Worm (Caenorhabditis elegans) whole organism, L3 larva: ENCODE measurements around the gene rnf-5.

ENCODE experiments used
- R02D3.7 ChIP-seq: fragments of 150-350 bp; optimal IDR thresholded peaks from 2 replicates; lab custom pipeline; 2014; ENCODE audit warnings: missing biosample characterization, missing genetic modification characterization
- aly-2 ChIP-seq: fragments of 150-350 bp; optimal IDR thresholded peaks from 2 replicates; lab custom pipeline; 2014; ENCODE audit warnings: missing biosample characterization, missing genetic modification characterization
- ama-1 ChIP-seq: fragments of 150-350 bp; optimal IDR thresholded peaks from 2 replicates; lab custom pipeline; 2018
- ceh-16 ChIP-seq: sonication (generic microtip); optimal IDR thresholded peaks from 2 replicates; lab custom pipeline; 2017; ENCODE audit warnings: missing biosample characterization, missing genetic modification characterization
- ceh-28 ChIP-seq: fragments of 150-350 bp; optimal IDR thresholded peaks from 2 replicates; lab custom pipeline; 2014; ENCODE audit warnings: missing biosample characterization, missing genetic modification reagents, missing genetic modification characterization
- ceh-82 ChIP-seq: fragments of 150-350 bp; optimal IDR thresholded peaks from 2 replicates; lab custom pipeline; 2014; ENCODE audit warnings: missing biosample characterization, missing genetic modification characterization
- ceh-9 ChIP-seq: sonication (generic microtip); optimal IDR thresholded peaks from 2 replicates; lab custom pipeline; 2018; ENCODE audit warnings: missing biosample characterization, missing genetic modification characterization
- daf-12 ChIP-seq: fragments of 150-350 bp; optimal IDR thresholded peaks from 2 replicates; lab custom pipeline; 2014; ENCODE audit warnings: missing biosample characterization, missing genetic modification reagents, missing genetic modification characterization
- egl-5 ChIP-seq: fragments of 150-350 bp; optimal IDR thresholded peaks from 2 replicates; lab custom pipeline; 2017; ENCODE audit warnings: missing biosample characterization, missing genetic modification reagents, missing genetic modification characterization, inconsistent platforms
- elt-2 ChIP-seq: sonication (generic microtip); optimal IDR thresholded peaks from 2 replicates; lab custom pipeline; 2016; ENCODE audit warnings: missing genetic modification reagents, mild to moderate bottlenecking, missing genetic modification characterization, missing compliant biosample characterization
- fkh-10 ChIP-seq: sonication (generic microtip); optimal IDR thresholded peaks from 2 replicates; lab custom pipeline; 2017; ENCODE audit warnings: missing biosample characterization, missing genetic modification reagents, missing genetic modification characterization
- hmg-11 ChIP-seq: sonication (generic microtip); optimal IDR thresholded peaks from 2 replicates; lab custom pipeline; 2016; ENCODE audit warnings: missing genetic modification characterization, missing compliant biosample characterization
- jun-1 ChIP-seq: fragments of 150-350 bp; optimal IDR thresholded peaks from 2 replicates; lab custom pipeline; 2014; ENCODE audit warnings: missing biosample characterization, missing genetic modification reagents, missing genetic modification characterization
- lin-15B ChIP-seq: fragments of 150-350 bp; optimal IDR thresholded peaks from 2 replicates; lab custom pipeline; 2014; ENCODE audit warnings: missing biosample characterization, missing genetic modification characterization
- lin-39 ChIP-seq: fragments of 150-350 bp; optimal IDR thresholded peaks from 2 replicates; lab custom pipeline; 2018; ENCODE audit warnings: missing biosample characterization, missing genetic modification reagents, missing genetic modification characterization
- lsy-12 ChIP-seq: sonication (generic microtip); optimal IDR thresholded peaks from 2 replicates; lab custom pipeline; 2016; ENCODE audit warnings: mild to moderate bottlenecking, missing genetic modification characterization, missing compliant biosample characterization
- mdl-1 ChIP-seq: fragments of 150-350 bp; optimal IDR thresholded peaks from 2 replicates; lab custom pipeline; 2014; ENCODE audit warnings: missing biosample characterization, missing genetic modification characterization
- nfya-1 ChIP-seq: sonication (generic microtip); optimal IDR thresholded peaks from 2 replicates; lab custom pipeline; 2017; ENCODE audit warnings: missing genetic modification characterization, mild to moderate bottlenecking, missing compliant biosample characterization, antibody characterized with exemption, moderate library complexity; ENCODE audit not compliant: insufficient read depth
- nhr-11 ChIP-seq: fragments of 150-350 bp; optimal IDR thresholded peaks from 2 replicates; lab custom pipeline; 2014; ENCODE audit warnings: missing biosample characterization, missing genetic modification characterization
- nhr-23 ChIP-seq: fragments of 150-350 bp; optimal IDR thresholded peaks from 2 replicates; lab custom pipeline; 2014; ENCODE audit warnings: missing biosample characterization, missing genetic modification reagents, missing genetic modification characterization
- nhr-25 ChIP-seq: sonication (generic microtip); optimal IDR thresholded peaks from 2 replicates; lab custom pipeline; 2017; ENCODE audit warnings: missing biosample characterization, missing genetic modification characterization
- nhr-28 ChIP-seq: fragments of 150-350 bp; optimal IDR thresholded peaks from 2 replicates; lab custom pipeline; 2014; ENCODE audit warnings: missing biosample characterization, missing genetic modification characterization
- nhr-43 ChIP-seq: sonication (generic microtip); optimal IDR thresholded peaks from 2 replicates; lab custom pipeline; 2016; ENCODE audit warnings: mild to moderate bottlenecking, missing genetic modification characterization, missing compliant biosample characterization; ENCODE audit not compliant: poor library complexity, severe bottlenecking
- nhr-67 ChIP-seq: fragments of 150-350 bp; optimal IDR thresholded peaks from 2 replicates; lab custom pipeline; 2014; ENCODE audit warnings: missing biosample characterization, missing genetic modification characterization
- nhr-77 ChIP-seq: fragments of 150-350 bp; optimal IDR thresholded peaks from 2 replicates; lab custom pipeline; 2014; ENCODE audit warnings: missing biosample characterization, missing genetic modification characterization
- pha-4 ChIP-seq: fragments of 150-350 bp; optimal IDR thresholded peaks from 2 replicates; lab custom pipeline; 2014; ENCODE audit warnings: missing biosample characterization, missing genetic modification reagents, missing genetic modification characterization
- pqm-1 ChIP-seq: fragments of 150-350 bp; optimal IDR thresholded peaks from 2 replicates; lab custom pipeline; 2017; ENCODE audit warnings: missing biosample characterization, missing genetic modification characterization, inconsistent platforms
- sea-2 ChIP-seq: fragments of 150-350 bp; sonication (generic microtip); optimal IDR thresholded peaks from 4 replicates; lab custom pipeline; 2014; ENCODE audit warnings: missing biosample characterization, missing genetic modification reagents, missing genetic modification characterization
- skn-1 ChIP-seq: fragments of 150-350 bp; optimal IDR thresholded peaks from 2 replicates; lab custom pipeline; 2014; ENCODE audit warnings: missing biosample characterization, missing genetic modification characterization
- snpc-4 ChIP-seq: fragments of 150-350 bp; optimal IDR thresholded peaks from 2 replicates; lab custom pipeline; 2014; ENCODE audit warnings: missing biosample characterization, missing genetic modification characterization
- tbx-2 ChIP-seq: sonication (generic microtip); optimal IDR thresholded peaks from 2 replicates; lab custom pipeline; 2016; ENCODE audit warnings: mild to moderate bottlenecking, missing genetic modification characterization, missing compliant biosample characterization
- zag-1 ChIP-seq: fragments of 150-350 bp; optimal IDR thresholded peaks from 2 replicates; lab custom pipeline; 2014; ENCODE audit warnings: missing biosample characterization, missing genetic modification characterization
- ztf-11 ChIP-seq: fragments of 150-350 bp; optimal IDR thresholded peaks from 2 replicates; lab custom pipeline; 2014; ENCODE audit warnings: missing biosample characterization, missing genetic modification characterization
- ztf-4 ChIP-seq: fragments of 150-350 bp; optimal IDR thresholded peaks from 2 replicates; lab custom pipeline; 2014; ENCODE audit warnings: missing biosample characterization, missing genetic modification characterization

rnf-5 gene

DNA sequence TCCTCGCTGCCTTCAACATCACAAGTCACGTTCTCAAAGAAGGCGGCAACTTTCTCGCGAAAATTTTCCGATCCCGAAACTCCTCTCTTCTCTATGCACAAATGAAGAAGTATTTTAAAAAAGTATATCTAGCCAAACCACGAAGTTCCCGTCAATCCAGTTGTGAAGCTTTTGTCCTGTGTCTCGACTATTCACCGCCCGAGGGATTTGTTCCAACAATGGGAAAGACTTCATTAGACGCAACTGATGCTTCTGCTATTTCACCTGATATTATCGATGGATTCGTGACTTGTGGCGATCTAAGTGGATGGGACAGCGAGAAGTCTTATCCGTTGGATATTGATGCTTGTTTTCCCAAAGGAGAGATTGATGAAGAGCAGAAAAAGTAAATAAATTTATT lies 38.3 kb upstream of the rnf-5 start:
- TF ChIP-seq lsy-12 (tag; lab: Kevin White, UChicago) (no peak), ceh-9 (tag; lab: Kevin White, UChicago) (no peak), zag-1 (no peak), ceh-16 (tag; lab: Kevin White, UChicago) (no peak), ceh-82 (no peak), elt-2 (tag; lab: Kevin White, UChicago) (no peak), tbx-2 (tag; lab: Kevin White, UChicago) (no peak), R02D3.7 (no peak), lin-15B (tag; lab: Kevin White, UChicago) (no peak), nhr-77 (tag; lab: Kevin White, UChicago) (no peak), nhr-23 (tag; lab: Kevin White, UChicago) (no peak), sea-2 (no peak), egl-5 (tag; lab: Kevin White, UChicago) (no peak), lin-39 (tag; lab: Kevin White, UChicago) (no peak)

DNA sequence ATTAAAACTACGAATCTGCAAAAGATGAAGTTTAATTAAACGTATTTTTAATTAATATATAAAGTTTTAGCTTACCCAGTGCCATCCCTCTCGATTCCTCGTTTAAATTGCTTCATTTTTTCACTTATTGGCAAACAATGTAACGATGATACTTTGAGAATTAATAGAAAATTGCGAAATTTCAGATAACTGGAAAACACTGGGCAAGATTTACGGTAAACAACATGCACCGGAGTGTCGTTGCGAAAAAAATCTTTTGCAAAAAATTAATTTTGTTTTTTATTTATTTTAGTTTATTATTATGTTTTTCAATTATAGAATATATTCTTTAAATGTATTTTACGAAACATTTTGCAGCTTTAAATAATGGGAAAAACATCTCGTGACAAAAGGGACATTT lies 37.4 kb upstream of the rnf-5 start, which contains the start of the genes pelo-1 and R74.7:
Gene pelo-1, minus strand, starts transcription at position 151 of the 400 bp plus-strand sequence.
Gene R74.7, plus strand, starts transcription at position 358 of the 400 bp plus-strand sequence.
- peak; percentile 48 for TF ChIP-seq lin-15B (tag; lab: Kevin White, UChicago)
- no peak for TF ChIP-seq ama-1 (lab: Kevin White, UChicago)
- TF ChIP-seq ceh-9 (tag; lab: Kevin White, UChicago): no peak
- peak; percentile 43 for TF ChIP-seq nfya-1 (tag; lab: Kevin White, UChicago)
- TF ChIP-seq R02D3.7: peak; percentile 88
- TF ChIP-seq pha-4: peak; percentile 64

DNA sequence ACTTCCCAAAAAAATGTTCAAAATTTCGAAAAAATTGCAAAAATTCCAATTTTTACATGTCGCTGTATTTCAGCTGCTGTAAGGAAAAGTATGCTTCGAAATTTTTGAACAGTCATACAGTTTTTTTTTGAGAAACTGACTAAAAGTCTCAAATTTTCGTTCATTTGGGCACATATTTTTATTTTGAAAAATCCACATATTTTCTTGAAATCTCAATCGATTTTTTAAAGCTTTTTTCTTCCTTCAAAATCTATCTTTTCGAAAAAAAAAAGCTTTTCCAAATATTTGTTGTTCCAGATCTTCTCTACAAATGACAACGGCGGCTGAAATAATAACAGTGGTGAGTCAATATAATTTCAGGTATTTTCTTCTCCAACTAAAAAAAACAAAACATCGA lies 30.3 kb upstream of the rnf-5 start, which contains the start of gene asd-1:
Gene asd-1, plus strand, starts transcription at position 298 of the 397 bp plus-strand sequence.
- TF ChIP-seq lin-15B (tag; lab: Kevin White, UChicago): no peak
- TF ChIP-seq nhr-11 (tag; lab: Kevin White, UChicago): no peak

DNA sequence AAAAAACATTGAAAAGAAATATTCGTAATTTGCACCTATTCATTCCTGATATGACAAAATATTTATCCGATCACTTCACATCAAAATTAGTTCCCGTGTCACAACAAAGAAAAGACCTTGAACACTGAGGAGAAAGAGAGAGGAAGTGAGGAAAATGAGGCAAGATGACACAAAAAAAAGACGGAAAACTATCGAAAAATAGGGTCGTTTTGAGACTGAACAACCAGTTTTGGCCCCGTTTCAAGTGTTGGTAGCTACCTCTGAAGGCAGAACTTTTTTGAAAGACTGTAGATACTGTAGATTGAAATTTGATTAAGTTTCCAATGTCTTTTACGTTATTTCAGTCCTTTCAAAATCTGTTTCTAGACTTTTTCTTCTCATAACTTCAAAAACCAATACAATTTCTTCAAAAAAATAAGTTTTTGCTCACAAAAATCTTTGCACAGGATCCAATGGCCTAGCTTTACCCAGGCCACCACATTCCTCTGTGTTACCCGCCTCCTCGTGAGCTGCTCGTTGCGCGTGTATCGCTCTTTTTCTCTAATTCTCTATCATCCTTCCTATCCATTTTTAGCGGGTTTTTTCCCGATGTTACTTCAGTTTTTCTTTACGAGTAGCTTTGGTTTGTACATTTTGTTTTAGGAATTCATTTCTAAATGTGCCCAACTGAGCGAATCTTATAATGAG lies 29.8 kb upstream of the rnf-5 start:
- peak; percentile 22 for TF ChIP-seq R02D3.7
- TF ChIP-seq egl-5 (tag; lab: Kevin White, UChicago): peak; percentile 20
- TF ChIP-seq pha-4: peak; percentile 73
- TF ChIP-seq mdl-1 (tag; lab: Kevin White, UChicago): peak; percentile 85
- peak; percentile 84 for TF ChIP-seq nfya-1 (tag; lab: Kevin White, UChicago)
- TF ChIP-seq daf-12: no peak
- TF ChIP-seq fkh-10 (GFP tag; lab: Kevin White, UChicago): peak; percentile 6
- TF ChIP-seq skn-1 (tag; lab: Kevin White, UChicago): peak; percentile 21
- no peak for TF ChIP-seq ztf-4
- peak; percentile 75 for TF ChIP-seq lin-15B (tag; lab: Kevin White, UChicago)
- no peak for TF ChIP-seq sea-2
- TF ChIP-seq lin-39 (tag; lab: Kevin White, UChicago): peak; percentile 60
- peak; percentile 58 for TF ChIP-seq nhr-25 (tag; lab: Kevin White, UChicago)
- no peak for TF ChIP-seq nhr-28 (tag; lab: Kevin White, UChicago)
- TF ChIP-seq snpc-4: peak; percentile 46

DNA sequence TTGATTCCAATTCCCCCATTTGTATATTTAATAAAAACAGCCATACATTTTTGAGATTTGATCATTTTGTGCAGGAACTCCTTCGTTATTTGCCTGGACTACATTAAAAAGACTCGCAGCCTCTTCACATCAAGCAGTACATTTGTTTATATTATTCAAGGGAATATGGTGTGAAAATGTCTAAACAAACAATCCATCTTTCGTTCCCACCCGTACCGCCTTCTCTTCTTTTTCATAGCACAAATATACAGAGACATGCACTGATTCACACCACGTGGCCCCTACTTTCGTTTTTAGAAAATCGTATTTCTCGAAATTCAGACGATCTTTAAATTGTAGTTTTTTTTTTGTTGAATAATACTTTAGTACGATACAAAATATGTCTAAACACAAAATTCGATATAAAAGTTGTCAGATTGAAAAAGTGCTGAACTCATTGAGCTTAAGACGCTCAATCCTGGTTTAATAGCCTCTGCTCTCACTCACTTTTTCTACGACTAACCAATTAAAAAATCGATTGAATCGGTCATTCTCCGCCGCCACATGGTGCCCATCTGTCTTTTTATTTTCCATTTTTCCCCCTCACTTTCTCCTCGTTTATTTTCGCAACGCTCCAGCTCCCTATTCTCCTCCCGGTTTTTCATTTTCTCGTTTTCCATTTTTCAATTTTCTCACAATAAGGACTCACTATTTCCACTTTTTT lies 28.8 kb upstream of the rnf-5 start:
- peak; percentile 31 for TF ChIP-seq R02D3.7
- TF ChIP-seq elt-2 (tag; lab: Kevin White, UChicago): peak; percentile 58
- peak; percentile 60 for TF ChIP-seq ztf-4
- TF ChIP-seq ceh-16 (tag; lab: Kevin White, UChicago): no peak
- TF ChIP-seq ceh-28 (tag; lab: Kevin White, UChicago): peak; percentile 56
- no peak for TF ChIP-seq ztf-11 (tag; lab: Kevin White, UChicago)
- peak; percentile 87 for TF ChIP-seq tbx-2 (tag; lab: Kevin White, UChicago)
- peak; percentile 36 for TF ChIP-seq pha-4
- TF ChIP-seq pqm-1 (tag; lab: Kevin White, UChicago): peak; percentile 30
- TF ChIP-seq mdl-1 (tag; lab: Kevin White, UChicago): no peak
- no peak for TF ChIP-seq nhr-28 (tag; lab: Kevin White, UChicago)
- peak; percentile 56 for TF ChIP-seq nfya-1 (tag; lab: Kevin White, UChicago)
- TF ChIP-seq hmg-11 (tag; lab: Kevin White, UChicago): peak; percentile 47
- TF ChIP-seq daf-12: peak; percentile 49
- TF ChIP-seq snpc-4: no peak
- TF ChIP-seq nhr-25 (tag; lab: Kevin White, UChicago): peak; percentile 38
- TF ChIP-seq nhr-67 (tag; lab: Kevin White, UChicago): no peak
- TF ChIP-seq nhr-23 (tag; lab: Kevin White, UChicago): peak; percentile 60
- TF ChIP-seq jun-1 (tag; lab: Kevin White, UChicago): peak; percentile 34
- peak; percentile 84 for TF ChIP-seq nhr-43 (tag; lab: Kevin White, UChicago)
- TF ChIP-seq ama-1 (lab: Kevin White, UChicago): peak; percentile 95
- TF ChIP-seq nhr-77 (tag; lab: Kevin White, UChicago): peak; percentile 46
- peak; percentile 46 for TF ChIP-seq ceh-82
- peak; percentile 74 for TF ChIP-seq lsy-12 (tag; lab: Kevin White, UChicago)
- peak; percentile 33 for TF ChIP-seq aly-2 (tag; lab: Kevin White, UChicago)
